Worm (Caenorhabditis elegans) whole organism, L4/young adult: ENCODE data around the gene F59B1.8.

ENCODE experiments used
- W03F9.2 ChIP-seq: fragments of 150-350 bp; optimal IDR thresholded peaks from 2 replicates; lab custom pipeline; 2014; ENCODE audit warnings: missing biosample characterization, missing genetic modification characterization
- dao-5 ChIP-seq: sonication (generic microtip); optimal IDR thresholded peaks from 2 replicates; lab custom pipeline; 2016; ENCODE audit warnings: missing genotype, missing genetic modification characterization, moderate library complexity, missing compliant biosample characterization
- him-1 ChIP-seq: sonication (generic microtip); optimal IDR thresholded peaks from 2 replicates; lab custom pipeline; 2016; ENCODE audit warnings: missing genotype, missing genetic modification reagents, missing genetic modification characterization, missing compliant biosample characterization

- TF ChIP-seq him-1 (tag; lab: Kevin White, UChicago), result no peak
- TF ChIP-seq dao-5, result no peak
- TF ChIP-seq W03F9.2, result no peak
Observed at ce11 chrV:3668464-3668863, 24.4 kb upstream of the F59B1.8 start, which contains the start of gene Y39H10B.2.
